Fruit fly (Drosophila melanogaster) whole organism, adult: ENCODE data around the gene alphaTub84D.
A peak's percentile ranks its signal among the peaks of the same experiment; 100 is the strongest.

Source experiments
- CG11617 ChIP-seq: fragments of 200-800 bp; sonication (Bioruptor generic); optimal IDR thresholded peaks from 2 replicates; lab custom pipeline; 2017; ENCODE audit warnings: mild to moderate bottlenecking, missing biosample characterization, missing genetic modification reagents, missing genetic modification characterization
- CG12768 ChIP-seq: fragments of 200-800 bp; sonication (Bioruptor generic); optimal IDR thresholded peaks from 2 replicates; lab custom pipeline; 2017; ENCODE audit warnings: missing biosample characterization, missing genetic modification characterization, mild to moderate bottlenecking, moderate library complexity, missing genetic modification reagents
- CG14711 ChIP-seq: fragments of 200-800 bp; sonication (Bioruptor generic); optimal IDR thresholded peaks from 2 replicates; lab custom pipeline; 2018; ENCODE audit warnings: missing biosample characterization, mild to moderate bottlenecking, missing genetic modification characterization, moderate library complexity
- CG1620 ChIP-seq: fragments of 200-800 bp; sonication (Bioruptor generic); optimal IDR thresholded peaks from 2 replicates; lab custom pipeline; 2016; ENCODE audit warnings: missing biosample characterization, missing genetic modification characterization
- CG33017 ChIP-seq: fragments of 200-800 bp; sonication (Bioruptor generic); optimal IDR thresholded peaks from 2 replicates; lab custom pipeline; 2018; ENCODE audit warnings: missing biosample characterization, mild to moderate bottlenecking, missing genetic modification characterization, moderate library complexity
- CG5204 ChIP-seq: fragments of 200-800 bp; sonication (Bioruptor generic); optimal IDR thresholded peaks from 2 replicates; lab custom pipeline; 2016; ENCODE audit warnings: missing biosample characterization, missing genetic modification characterization
- CG7045 ChIP-seq: fragments of 200-800 bp; sonication (Bioruptor generic); optimal IDR thresholded peaks from 2 replicates; lab custom pipeline; 2017; ENCODE audit warnings: missing biosample characterization, mild to moderate bottlenecking, missing genetic modification characterization
- CG7101 ChIP-seq: fragments of 200-800 bp; sonication (Bioruptor generic); optimal IDR thresholded peaks from 2 replicates; lab custom pipeline; 2018; ENCODE audit warnings: missing biosample characterization, mild to moderate bottlenecking, missing genetic modification characterization, moderate library complexity
- Clk ChIP-seq: fragments of 200-800 bp; sonication (Bioruptor generic); optimal IDR thresholded peaks from 2 replicates; lab custom pipeline; 2017; ENCODE audit warnings: missing biosample characterization, missing genetic modification characterization
- Crg-1 ChIP-seq: fragments of 200-800 bp; sonication (Bioruptor generic); optimal IDR thresholded peaks from 2 replicates; lab custom pipeline; 2016; ENCODE audit warnings: missing biosample characterization, missing genetic modification characterization
- Hr96 ChIP-seq: fragments of 200-800 bp; sonication (Bioruptor generic); optimal IDR thresholded peaks from 2 replicates; lab custom pipeline; 2016; ENCODE audit warnings: missing biosample characterization, missing genetic modification characterization
- Mnt ChIP-seq: fragments of 200-800 bp; sonication (Bioruptor generic); optimal IDR thresholded peaks from 2 replicates; lab custom pipeline; 2016; ENCODE audit warnings: missing biosample characterization, mild to moderate bottlenecking, missing genetic modification characterization
- bab1 ChIP-seq: fragments of 200-800 bp; sonication (Bioruptor generic); optimal IDR thresholded peaks from 3 replicates; lab custom pipeline; 2019; ENCODE audit warnings: missing biosample characterization, mild to moderate bottlenecking, missing genetic modification characterization, moderate library complexity
- cic ChIP-seq: fragments of 200-800 bp; sonication (Bioruptor generic); optimal IDR thresholded peaks from 2 replicates; lab custom pipeline; 2017; ENCODE audit warnings: missing biosample characterization, mild to moderate bottlenecking, missing genetic modification characterization, moderate library complexity
- cnc ChIP-seq, 2 experiments: fragments of >200 bp; optimal IDR thresholded peaks; 2 replicates each; lab custom pipeline; 2017
- kay ChIP-seq: fragments of 200-800 bp; sonication (Bioruptor generic); peaks from one replicate; lab custom pipeline; 2016; ENCODE audit warnings: missing biosample characterization, missing genetic modification characterization, borderline replicate concordance
- ovo ChIP-seq: fragments of 200-800 bp; sonication (Bioruptor generic); optimal IDR thresholded peaks from 2 replicates; lab custom pipeline; 2016; ENCODE audit warnings: missing biosample characterization, missing genetic modification characterization
- pad ChIP-seq: fragments of 200-800 bp; sonication (Bioruptor generic); optimal IDR thresholded peaks from 3 replicates; lab custom pipeline; 2017; ENCODE audit warnings: missing biosample characterization, missing genetic modification characterization, mild to moderate bottlenecking, moderate library complexity, missing genetic modification reagents
- tj ChIP-seq: fragments of 200-800 bp; sonication (Bioruptor generic); optimal IDR thresholded peaks from 3 replicates; lab custom pipeline; 2017; ENCODE audit warnings: missing biosample characterization, mild to moderate bottlenecking, missing genetic modification characterization, moderate library complexity
- toe ChIP-seq: fragments of 200-800 bp; sonication (Bioruptor generic); optimal IDR thresholded peaks from 2 replicates; lab custom pipeline; 2016; ENCODE audit warnings: missing biosample characterization, missing genetic modification characterization

The alphaTub84D gene

DNA sequence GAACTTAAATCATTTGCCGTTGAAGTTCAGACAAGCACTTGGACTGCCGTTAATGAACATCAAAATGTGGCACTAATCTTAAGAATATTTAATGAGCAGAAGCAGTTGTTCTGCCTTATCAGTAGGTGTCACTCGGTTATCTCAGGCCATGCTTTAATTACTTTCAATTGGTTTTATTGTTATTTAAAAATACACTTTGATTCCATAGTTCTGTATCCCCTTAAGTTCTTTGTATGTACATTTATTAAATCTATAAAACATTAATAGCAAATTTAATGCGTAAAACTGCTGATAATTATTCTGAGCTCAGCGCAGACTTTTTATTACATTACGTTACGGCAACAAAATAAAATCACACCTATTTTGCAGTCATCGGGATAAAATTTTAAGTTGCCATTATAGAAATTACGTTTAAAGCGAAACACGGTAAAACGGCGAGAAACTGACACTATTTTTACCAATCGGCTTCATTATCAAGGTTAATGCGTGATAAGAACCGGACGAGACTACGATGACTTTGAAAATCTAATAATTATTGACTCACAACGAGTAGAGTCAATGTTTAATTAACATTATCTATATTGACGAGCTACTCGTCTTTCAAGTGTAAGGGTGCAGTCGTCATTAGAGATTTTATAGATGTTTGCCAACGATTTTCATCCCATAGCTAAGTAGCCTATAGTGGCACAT is 8.1 kb upstream of the alphaTub84D start:
- peak; percentile 10 for TF ChIP-seq Mnt (GFP tag; lab: Kevin White, UChicago)
- no peak for TF ChIP-seq Hr96 (GFP tag; lab: Kevin White, UChicago)
- no peak for TF ChIP-seq pad (GFP tag; lab: Kevin White, UChicago)
- TF ChIP-seq CG7045: peak; percentile 5
- no peak for TF ChIP-seq bab1 (GFP tag; lab: Kevin White, UChicago)
- peak; percentile 20 for TF ChIP-seq CG5204
- peak; percentile 65 for TF ChIP-seq CG7101
- TF ChIP-seq tj (GFP tag; lab: Kevin White, UChicago): no peak
- peak in 1 of 2 experiments; percentile 31 for TF ChIP-seq cnc (optimal IDR thresholded peaks at IDR 0.05; lab: Kevin White, UChicago)
- no peak for TF ChIP-seq Clk (GFP tag; lab: Kevin White, UChicago)
- peak; percentile 60 for TF ChIP-seq Crg-1 (GFP tag; lab: Kevin White, UChicago)
- peak; percentile 16 for TF ChIP-seq CG14711 (tag; lab: Kevin White, UChicago)
- no peak for TF ChIP-seq CG1620 (GFP tag; lab: Kevin White, UChicago)
- TF ChIP-seq kay (GFP tag; lab: Kevin White, UChicago): peak; percentile 61
- no peak for TF ChIP-seq CG11617 (GFP tag; lab: Kevin White, UChicago)
- peak; percentile 26 for TF ChIP-seq toe (GFP tag; lab: Kevin White, UChicago)
- TF ChIP-seq CG33017 (tag; lab: Kevin White, UChicago): peak; percentile 59
- peak; percentile 44 for TF ChIP-seq CG12768 (GFP tag; lab: Kevin White, UChicago)
- TF ChIP-seq cic (GFP tag; lab: Kevin White, UChicago): peak; percentile 24
- TF ChIP-seq ovo (GFP tag; lab: Kevin White, UChicago): peak; percentile 27

DNA sequence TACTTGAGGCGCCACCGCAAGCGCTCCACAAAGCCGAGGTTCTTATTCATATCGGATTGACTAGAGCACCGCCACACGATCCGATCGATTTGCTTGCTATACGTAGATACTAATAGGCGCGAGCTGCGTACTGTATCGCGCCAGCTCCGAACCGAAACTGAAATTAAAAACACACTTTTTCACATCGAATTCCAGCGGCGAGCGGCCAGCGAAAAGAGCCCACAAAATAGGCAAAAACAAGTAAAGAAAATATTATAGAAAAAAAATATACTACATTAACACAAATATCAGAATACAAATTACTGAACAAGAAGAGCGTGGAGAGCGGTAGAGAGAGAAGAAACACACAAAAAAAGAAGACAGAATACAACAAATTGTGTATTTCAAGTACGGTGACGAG is 7.0 kb upstream of the alphaTub84D start, which contains the start of gene alpha-Est7:
Gene alpha-Est7 (minus strand): TSS at position 160 of the 400 bp plus-strand sequence.
- TF ChIP-seq Clk (GFP tag; lab: Kevin White, UChicago): no peak
- peak; percentile 91 for TF ChIP-seq kay (GFP tag; lab: Kevin White, UChicago)
- TF ChIP-seq toe (GFP tag; lab: Kevin White, UChicago): peak; percentile 7
- TF ChIP-seq CG12768 (GFP tag; lab: Kevin White, UChicago): peak; percentile 33

DNA sequence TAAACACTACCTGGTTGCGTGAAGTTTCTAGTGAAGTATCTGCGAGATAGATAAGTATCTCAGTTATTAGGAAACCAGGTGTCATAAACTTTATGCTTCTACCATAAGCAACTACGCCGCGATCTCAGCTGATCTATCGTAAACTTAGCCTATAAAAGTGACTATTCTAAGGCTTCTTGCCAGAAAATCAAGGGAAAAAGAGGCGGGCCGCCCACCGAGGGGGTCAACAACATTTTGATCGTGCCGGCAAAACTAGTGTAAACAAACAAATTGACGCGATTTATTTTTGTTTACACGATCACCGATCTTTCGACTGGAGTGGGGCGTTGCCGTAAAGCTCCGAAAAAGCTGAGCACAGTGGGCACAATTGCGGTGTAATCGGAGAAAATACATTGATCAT is 6.4 kb upstream of the alphaTub84D start:
- TF ChIP-seq cnc (optimal IDR thresholded peaks at IDR 0.05; lab: Kevin White, UChicago): no peak
- TF ChIP-seq tj (GFP tag; lab: Kevin White, UChicago): no peak
- TF ChIP-seq Crg-1 (GFP tag; lab: Kevin White, UChicago): no peak
- no peak for TF ChIP-seq cic (GFP tag; lab: Kevin White, UChicago)
- peak; percentile 11 for TF ChIP-seq CG33017 (tag; lab: Kevin White, UChicago)
- no peak for TF ChIP-seq pad (GFP tag; lab: Kevin White, UChicago)
- TF ChIP-seq CG7045: no peak

DNA sequence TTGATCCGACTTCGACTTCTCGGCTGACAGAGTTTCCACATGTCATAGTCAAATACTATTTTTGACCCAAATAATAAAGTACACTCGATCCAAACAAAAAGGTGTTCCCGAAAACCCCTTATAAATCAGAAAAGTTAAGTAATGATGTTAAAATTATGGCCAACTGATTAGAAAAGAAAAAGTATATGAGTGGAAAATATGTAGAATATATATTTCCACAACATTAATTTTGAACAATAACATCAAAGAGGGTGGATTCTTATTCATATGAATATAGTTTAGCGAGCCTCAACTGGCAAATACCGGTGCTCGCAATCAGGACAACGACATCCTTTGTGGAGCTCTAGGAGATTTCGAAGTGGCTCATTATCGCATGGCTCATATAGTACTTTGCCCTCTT is 1.9 kb upstream of the alphaTub84D start, which contains the start of gene alpha-Est6:
Gene alpha-Est6 (minus strand): TSS at position 101 of the 400 bp plus-strand sequence.
- TF ChIP-seq bab1 (GFP tag; lab: Kevin White, UChicago): no peak

DNA sequence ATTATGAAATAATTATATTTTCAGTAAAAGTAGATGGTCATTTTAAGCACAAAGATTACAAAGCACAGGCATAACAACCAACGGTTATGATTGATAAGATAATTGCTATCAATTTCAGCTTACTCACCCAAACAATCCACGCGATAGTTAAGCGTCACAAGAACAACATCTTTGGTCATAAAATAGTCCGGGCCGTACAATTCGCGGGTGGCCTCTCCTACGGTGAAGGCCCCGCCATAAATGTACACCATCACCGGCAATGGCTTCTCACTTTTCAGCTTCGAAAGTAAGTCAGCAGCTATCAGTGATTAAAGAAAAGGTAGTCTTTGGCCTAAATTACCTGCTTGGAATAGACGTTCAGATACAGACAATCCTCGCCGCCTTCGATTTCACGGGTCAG is 5.1 kb downstream of the alphaTub84D start:
- TF ChIP-seq CG14711 (tag; lab: Kevin White, UChicago) (no peak), CG7101 (no peak), CG12768 (GFP tag; lab: Kevin White, UChicago) (no peak), toe (GFP tag; lab: Kevin White, UChicago) (no peak)

DNA sequence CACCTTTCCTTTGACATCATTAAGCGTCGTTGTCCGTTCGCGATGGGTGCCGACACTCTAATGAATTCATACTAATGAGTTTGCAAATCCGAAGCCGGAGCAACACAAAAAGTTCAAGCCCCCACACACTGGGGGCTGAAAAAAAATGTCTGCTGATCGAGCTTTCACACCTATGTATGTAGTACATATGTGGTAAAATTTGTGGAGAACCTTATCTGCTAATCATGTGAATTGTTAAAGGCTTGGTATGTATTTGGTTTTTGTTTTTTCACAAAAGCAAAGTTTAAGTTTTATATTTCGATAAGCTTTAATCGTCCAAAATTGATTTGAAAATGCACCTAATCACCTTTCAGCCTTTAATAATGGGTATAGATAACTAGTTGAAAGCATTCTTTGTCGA is 5.7 kb downstream of the alphaTub84D start, which contains the start of gene alpha-Est5:
Gene alpha-Est5 (minus strand): TSS at position 110 of the 400 bp plus-strand sequence.
- no peak for TF ChIP-seq CG5204
- peak; percentile 46 for TF ChIP-seq cic (GFP tag; lab: Kevin White, UChicago)
- peak; percentile 31 for TF ChIP-seq Mnt (GFP tag; lab: Kevin White, UChicago)
- peak; percentile 41 for TF ChIP-seq CG1620 (GFP tag; lab: Kevin White, UChicago)
- peak; percentile 14 for TF ChIP-seq CG7101
- peak in 1 of 2 experiments; percentile 55 for TF ChIP-seq cnc (optimal IDR thresholded peaks at IDR 0.05; lab: Kevin White, UChicago)
- TF ChIP-seq pad (GFP tag; lab: Kevin White, UChicago): no peak
- TF ChIP-seq tj (GFP tag; lab: Kevin White, UChicago): peak; percentile 54
- peak; percentile 29 for TF ChIP-seq bab1 (GFP tag; lab: Kevin White, UChicago)
- no peak for TF ChIP-seq CG7045
- TF ChIP-seq CG11617 (GFP tag; lab: Kevin White, UChicago): no peak
- TF ChIP-seq kay (GFP tag; lab: Kevin White, UChicago): peak; percentile 87
- TF ChIP-seq Hr96 (GFP tag; lab: Kevin White, UChicago): peak; percentile 4
- TF ChIP-seq CG33017 (tag; lab: Kevin White, UChicago): peak; percentile 40
- peak; percentile 21 for TF ChIP-seq toe (GFP tag; lab: Kevin White, UChicago)

DNA sequence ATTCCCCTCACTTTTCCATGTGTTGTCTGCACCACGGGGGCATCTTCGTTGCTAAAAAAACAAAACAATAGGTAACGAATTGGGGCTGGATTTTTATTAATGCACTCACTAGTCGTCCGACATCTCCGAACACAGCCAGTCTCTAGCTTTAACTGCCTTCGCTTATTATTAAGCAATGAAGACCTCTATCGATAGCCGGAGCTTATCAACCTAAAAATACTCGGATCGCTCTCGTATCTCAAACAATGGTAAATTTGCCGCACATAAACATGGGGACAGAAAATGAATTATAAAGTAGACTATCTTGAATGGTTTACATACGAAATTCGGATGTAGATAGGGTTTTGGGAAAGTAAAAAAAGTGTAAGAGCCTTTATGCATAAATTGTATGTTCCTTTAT is 7.9 kb downstream of the alphaTub84D start, which contains the start of gene alpha-Est4:
Gene alpha-Est4 (minus strand): TSS at position 181 of the 400 bp plus-strand sequence.
- TF ChIP-seq cic (GFP tag; lab: Kevin White, UChicago) (no peak), ovo (GFP tag; lab: Kevin White, UChicago) (no peak), CG12768 (GFP tag; lab: Kevin White, UChicago) (no peak), Clk (GFP tag; lab: Kevin White, UChicago) (no peak), CG14711 (tag; lab: Kevin White, UChicago) (no peak), pad (GFP tag; lab: Kevin White, UChicago) (no peak), Crg-1 (GFP tag; lab: Kevin White, UChicago) (no peak), CG7045 (no peak), cnc (optimal IDR thresholded peaks at IDR 0.05; lab: Kevin White, UChicago) (no peak), CG5204 (no peak), toe (GFP tag; lab: Kevin White, UChicago) (no peak), CG1620 (GFP tag; lab: Kevin White, UChicago) (no peak), tj (GFP tag; lab: Kevin White, UChicago) (no peak), CG7101 (no peak), bab1 (GFP tag; lab: Kevin White, UChicago) (no peak), CG11617 (GFP tag; lab: Kevin White, UChicago) (no peak)
